Worm (Caenorhabditis elegans) whole organism, midembryonic: ENCODE measurements around the gene srh-181.

Experiments
- T22C8.4 ChIP-seq: fragments of 200-800 bp; sonication (Bioruptor generic); IDR thresholded peaks from 2 replicates; pipeline ENCODE4 v1.3.6; 2022; ENCODE audit warnings: missing genetic modification characterization, missing compliant biosample characterization
- flt-1 ChIP-seq: fragments of 200-800 bp; sonication (Bioruptor generic); IDR thresholded peaks from 2 replicates; pipeline ENCODE4 v1.3.6; 2022; ENCODE audit warnings: missing genetic modification characterization, missing compliant biosample characterization
- klf-2 ChIP-seq: fragments of 200-800 bp; sonication (Bioruptor generic); conservative IDR thresholded peaks from 2 replicates; pipeline ENCODE4 v1.3.6; 2022; ENCODE audit warnings: missing genetic modification reagents, missing genetic modification characterization, missing compliant biosample characterization
- med-1 ChIP-seq: sonication (generic microtip); optimal IDR thresholded peaks from 2 replicates; lab custom pipeline; 2017; ENCODE audit warnings: missing genetic modification characterization, mild to moderate bottlenecking, missing compliant biosample characterization, antibody characterized with exemption, missing genetic modification reagents; ENCODE audit not compliant: insufficient read depth
- tab-1 ChIP-seq: fragments of 200-800 bp; sonication (Bioruptor generic); IDR thresholded peaks from 2 replicates; pipeline ENCODE4 v1.3.6; 2022; ENCODE audit warnings: missing genetic modification characterization, missing compliant biosample characterization

- TF ChIP-seq tab-1 (GFP tag; lab: Robert Waterston, UW) (no peak), T22C8.4 (GFP tag; lab: Robert Waterston, UW) (no peak), klf-2 (no peak), med-1 (no peak), flt-1 (GFP tag; lab: Robert Waterston, UW) (no peak)
These were observed 39.4 kb upstream of the srh-181 start, which contains the start of gene ZK262.20 for ce11 chrV:18434961-18435360.
